Worm (Caenorhabditis elegans) whole organism, L4 larva: ENCODE measurements around the gene pcn-1.
A peak's percentile ranks its signal among the peaks of the same experiment; 100 is the strongest.

ENCODE experiments used
- F37D6.2 ChIP-seq: sonication (generic microtip); optimal IDR thresholded peaks from 2 replicates; lab custom pipeline; 2016; ENCODE audit warnings: mild to moderate bottlenecking, missing genetic modification characterization, missing compliant biosample characterization
- F49E8.2 ChIP-seq: sonication (generic microtip); optimal IDR thresholded peaks from 2 replicates; lab custom pipeline; 2016; ENCODE audit warnings: missing compliant biosample characterization, mild to moderate bottlenecking, missing genetic modification characterization, borderline replicate concordance
- Y105C5A.15 ChIP-seq: fragments of 200-800 bp; sonication (Bioruptor generic); IDR thresholded peaks from 2 replicates; pipeline ENCODE4 v1.3.6; 2022; ENCODE audit warnings: missing genetic modification characterization, missing compliant biosample characterization
- Y48G9A.11 ChIP-seq: fragments of 200-800 bp; sonication (Bioruptor generic); IDR thresholded peaks from 2 replicates; pipeline ENCODE4 v1.3.6; 2022; ENCODE audit warnings: missing genetic modification reagents, missing genetic modification characterization, missing compliant biosample characterization
- ZK337.2 ChIP-seq: fragments of 200-800 bp; sonication (Bioruptor generic); IDR thresholded peaks from 2 replicates; pipeline ENCODE4 v1.3.6; 2022; ENCODE audit warnings: missing genetic modification reagents, missing genetic modification characterization, missing compliant biosample characterization
- aha-1 ChIP-seq: fragments of 150-350 bp; peaks from one replicate; lab custom pipeline; 2014; ENCODE audit warnings: missing biosample characterization, missing genetic modification characterization
- ceh-20 ChIP-seq: fragments of 200-800 bp; sonication (Bioruptor generic); IDR thresholded peaks from 2 replicates; pipeline ENCODE4 v1.3.6; 2022; ENCODE audit warnings: missing genetic modification reagents, missing genetic modification characterization, missing compliant biosample characterization
- ceh-44 ChIP-seq: fragments of 200-800 bp; sonication (Bioruptor generic); IDR thresholded peaks from 2 replicates; pipeline ENCODE4 v1.3.6; 2022; ENCODE audit warnings: missing genetic modification reagents, missing genetic modification characterization, missing compliant biosample characterization
- daf-19 ChIP-seq: fragments of 200-800 bp; sonication (Bioruptor generic); conservative IDR thresholded peaks from 2 replicates; pipeline ENCODE4 v1.3.6; 2022; ENCODE audit warnings: missing genetic modification characterization, missing compliant biosample characterization
- dpl-1 ChIP-seq: fragments of 150-350 bp; optimal IDR thresholded peaks from 2 replicates; lab custom pipeline; 2014; ENCODE audit warnings: missing biosample characterization, missing genetic modification reagents, missing genetic modification characterization
- dve-1 ChIP-seq: sonication (generic microtip); optimal IDR thresholded peaks from 2 replicates; lab custom pipeline; 2017; ENCODE audit warnings: antibody characterized with exemption, mild to moderate bottlenecking, missing genetic modification characterization, missing compliant biosample characterization; ENCODE audit not compliant: insufficient read depth
- egl-43 ChIP-seq: fragments of 200-800 bp; sonication (Bioruptor generic); IDR thresholded peaks from 2 replicates; pipeline ENCODE4 v1.3.6; 2022; ENCODE audit warnings: missing genetic modification reagents, missing genetic modification characterization, missing compliant biosample characterization
- hif-1 ChIP-seq, 2 experiments: sonication (generic microtip); optimal IDR thresholded peaks; 2 replicates each; lab custom pipeline; 2016 to 2017; ENCODE audit warnings: missing compliant biosample characterization in 2 of 2, missing genetic modification characterization in 2 of 2, missing genetic modification reagents in 2 of 2, missing genotype in 2 of 2, mild to moderate bottlenecking in 1 of 2
- hlh-11 ChIP-seq: fragments of 200-800 bp; sonication (Bioruptor generic); optimal IDR thresholded peaks from 2 replicates; lab custom pipeline; 2018; ENCODE audit warnings: mild to moderate bottlenecking, missing genetic modification characterization, missing compliant biosample characterization
- hlh-30 ChIP-seq: sonication (generic microtip); optimal IDR thresholded peaks from 2 replicates; lab custom pipeline; 2017; ENCODE audit warnings: antibody characterized with exemption, mild to moderate bottlenecking, missing genetic modification characterization, missing compliant biosample characterization; ENCODE audit not compliant: insufficient read depth
- jun-1 ChIP-seq: fragments of 150-350 bp; optimal IDR thresholded peaks from 2 replicates; lab custom pipeline; 2014; ENCODE audit warnings: missing biosample characterization, missing genetic modification reagents, missing genetic modification characterization
- lin-39 ChIP-seq: fragments of 150-350 bp; optimal IDR thresholded peaks from 2 replicates; lab custom pipeline; 2014; ENCODE audit warnings: missing biosample characterization, missing genetic modification reagents, missing genetic modification characterization
- lir-3 ChIP-seq: sonication (generic microtip); optimal IDR thresholded peaks from 2 replicates; lab custom pipeline; 2016; ENCODE audit warnings: mild to moderate bottlenecking, missing genetic modification characterization, missing compliant biosample characterization
- lsy-2 ChIP-seq, 2 experiments: fragments of 150-350 bp in 1 of 2; sonication (generic microtip) in 1 of 2; optimal IDR thresholded peaks; 2 replicates each; lab custom pipeline; 2014 to 2017; ENCODE audit warnings: missing biosample characterization in 2 of 2, missing genetic modification characterization in 2 of 2
- madf-5 ChIP-seq, 2 experiments: fragments of 200-800 bp; sonication (Bioruptor generic); IDR thresholded peaks; 2 replicates each; pipeline ENCODE4 v1.3.6; 2022; ENCODE audit warnings: missing compliant biosample characterization in 2 of 2, missing genetic modification characterization in 2 of 2
- madf-9 ChIP-seq: fragments of 200-800 bp; sonication (Bioruptor generic); conservative IDR thresholded peaks from 2 replicates; pipeline ENCODE4 v1.3.6; 2022; ENCODE audit warnings: missing genetic modification reagents, missing genetic modification characterization, missing compliant biosample characterization
- mdl-1 ChIP-seq, 2 experiments: fragments of 150-350 bp in 1 of 2; sonication (generic microtip) in 1 of 2; optimal IDR thresholded peaks; 2 replicates each; lab custom pipeline; 2014 to 2017; ENCODE audit warnings: missing biosample characterization in 2 of 2, missing genetic modification characterization in 2 of 2
- mes-2 ChIP-seq: sonication (generic microtip); optimal IDR thresholded peaks from 2 replicates; lab custom pipeline; 2016; ENCODE audit warnings: missing genotype, mild to moderate bottlenecking, missing genetic modification characterization, missing compliant biosample characterization; ENCODE audit not compliant: poor library complexity, severe bottlenecking
- mxl-3 ChIP-seq: fragments of 200-800 bp; sonication (Bioruptor generic); optimal IDR thresholded peaks from 2 replicates; lab custom pipeline; 2018; ENCODE audit warnings: mild to moderate bottlenecking, missing genetic modification characterization, missing compliant biosample characterization
- nhr-102 ChIP-seq: sonication (generic microtip); optimal IDR thresholded peaks from 2 replicates; lab custom pipeline; 2016; ENCODE audit warnings: mild to moderate bottlenecking, missing genetic modification characterization, moderate library complexity, missing compliant biosample characterization
- nhr-11 ChIP-seq: fragments of 150-350 bp; optimal IDR thresholded peaks from 2 replicates; lab custom pipeline; 2014; ENCODE audit warnings: missing biosample characterization, missing genetic modification characterization
- nhr-237 ChIP-seq: sonication (generic microtip); optimal IDR thresholded peaks from 2 replicates; lab custom pipeline; 2017; ENCODE audit warnings: missing biosample characterization, missing genetic modification characterization
- nhr-28 ChIP-seq: fragments of 150-350 bp; optimal IDR thresholded peaks from 2 replicates; lab custom pipeline; 2014; ENCODE audit warnings: missing biosample characterization, missing genetic modification characterization
- nhr-41 ChIP-seq: fragments of 200-800 bp; sonication (Bioruptor generic); IDR thresholded peaks from 2 replicates; pipeline ENCODE4 v1.3.6; 2022; ENCODE audit warnings: missing genetic modification reagents, missing genetic modification characterization, missing compliant biosample characterization
- nhr-76 ChIP-seq: fragments of 150-350 bp; optimal IDR thresholded peaks from 2 replicates; lab custom pipeline; 2014; ENCODE audit warnings: missing biosample characterization, missing genetic modification characterization
- nhr-77 ChIP-seq: fragments of 150-350 bp; optimal IDR thresholded peaks from 2 replicates; lab custom pipeline; 2014; ENCODE audit warnings: missing biosample characterization, missing genetic modification characterization
- pha-4 ChIP-seq, 2 experiments: fragments of 150-350 bp in 1 of 2; fragments of 200-800 bp in 1 of 2; sonication (Bioruptor generic) in 1 of 2; IDR thresholded peaks in 1 of 2; optimal IDR thresholded peaks in 1 of 2; 2 replicates each; pipeline versions ENCODE4 v1.3.6 to Lab custom; 2014 to 2022; ENCODE audit warnings: missing genetic modification characterization in 2 of 2, missing genetic modification reagents in 2 of 2, missing biosample characterization in 1 of 2, missing compliant biosample characterization in 1 of 2
- pqm-1 ChIP-seq: sonication (generic microtip); optimal IDR thresholded peaks from 2 replicates; lab custom pipeline; 2017; ENCODE audit warnings: missing biosample characterization, missing genetic modification characterization
- sdz-12 ChIP-seq: fragments of 200-800 bp; sonication (Bioruptor generic); optimal IDR thresholded peaks from 2 replicates; lab custom pipeline; 2018; ENCODE audit warnings: mild to moderate bottlenecking, missing genetic modification characterization, missing compliant biosample characterization
- spr-3 ChIP-seq: fragments of 200-800 bp; sonication (Bioruptor generic); optimal IDR thresholded peaks from 2 replicates; lab custom pipeline; 2018; ENCODE audit warnings: mild to moderate bottlenecking, missing genetic modification characterization, missing compliant biosample characterization
- unc-62 ChIP-seq, 3 experiments: fragments of 150-350 bp in 1 of 3; sonication (generic microtip); optimal IDR thresholded peaks in 2 of 3; peaks in 1 of 3; 1 replicate in 1 of 3; 2 replicates in 2 of 3; lab custom pipeline; 2014 to 2017; ENCODE audit warnings: missing biosample characterization in 3 of 3, missing genetic modification characterization in 3 of 3, missing genetic modification reagents in 3 of 3, missing genotype in 1 of 3
- vab-7 ChIP-seq: fragments of 200-800 bp; sonication (Bioruptor generic); IDR thresholded peaks from 2 replicates; pipeline ENCODE4 v1.3.6; 2022; ENCODE audit warnings: missing genetic modification reagents, missing genetic modification characterization, missing compliant biosample characterization
- zag-1 ChIP-seq: fragments of 150-350 bp; optimal IDR thresholded peaks from 2 replicates; lab custom pipeline; 2014; ENCODE audit warnings: missing biosample characterization, missing genetic modification characterization
- zfp-3 ChIP-seq: fragments of 200-800 bp; sonication (Bioruptor generic); conservative IDR thresholded peaks from 2 replicates; pipeline ENCODE4 v1.3.6; 2022; ENCODE audit warnings: missing genetic modification reagents, missing genetic modification characterization, missing compliant biosample characterization

Gene pcn-1

DNA sequence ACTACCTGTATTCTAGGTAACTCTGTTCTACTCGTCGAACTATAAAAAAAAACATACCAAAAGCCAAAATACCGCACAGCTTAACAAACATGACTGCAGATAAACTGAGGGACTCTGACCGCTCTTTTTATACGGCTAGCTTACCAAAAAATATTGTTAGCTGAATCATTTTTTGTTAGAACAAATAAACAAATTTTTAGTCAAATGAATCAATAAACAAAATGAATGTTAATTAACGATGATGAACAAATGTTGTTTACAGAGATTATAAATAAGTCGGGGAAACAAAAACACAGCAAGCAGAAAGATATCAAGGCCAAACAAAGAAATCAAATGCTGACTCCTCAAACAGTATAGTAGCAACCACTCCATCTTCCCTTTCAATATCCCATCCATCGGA is 14.3 kb upstream of the pcn-1 start, which contains the start of gene ilys-6:
ilys-6 (minus strand) TSS at position 101 of the 400 bp plus-strand sequence.
- TF ChIP-seq ZK337.2 (GFP tag; lab: Robert Waterston, UW) (no peak), hif-1 (tag; optimal IDR thresholded peaks at IDR 0.05; lab: Kevin White, UChicago) (no peak), nhr-11 (no peak), zag-1 (tag; lab: Kevin White, UChicago) (no peak), Y105C5A.15 (GFP tag; lab: Robert Waterston, UW) (no peak), zfp-3 (GFP tag; lab: Robert Waterston, UW) (no peak), spr-3 (GFP tag; lab: Kevin White, UChicago) (no peak), egl-43 (GFP tag; lab: Robert Waterston, UW) (no peak), F49E8.2 (tag; lab: Kevin White, UChicago) (no peak), vab-7 (GFP tag; lab: Robert Waterston, UW) (no peak), hlh-30 (tag; lab: Kevin White, UChicago) (no peak), Y48G9A.11 (GFP tag; lab: Robert Waterston, UW) (no peak), dpl-1 (GFP tag; lab: Kevin White, UChicago) (no peak), nhr-102 (tag; lab: Kevin White, UChicago) (no peak), dve-1 (tag; lab: Kevin White, UChicago) (no peak), nhr-237 (tag; lab: Kevin White, UChicago) (no peak), mxl-3 (GFP tag; lab: Kevin White, UChicago) (no peak), lin-39 (no peak)

- TF ChIP-seq spr-3 (GFP tag; lab: Kevin White, UChicago) (no peak), unc-62 (GFP tag; optimal IDR thresholded peaks at IDR 0.05 in 1 of 2; lab: Kevin White, UChicago) (peak in 1 of 2 experiments; percentile 11), unc-62 (tag; optimal IDR thresholded peaks at IDR 0.05; lab: Kevin White, UChicago) (no peak)
Measured at ce11 chrIV:4055297-4055696, 6.0 kb upstream of the pcn-1 start.

- peak; percentile 52 for TF ChIP-seq pqm-1
- peak; percentile 8 for TF ChIP-seq nhr-28 (tag; lab: Kevin White, UChicago)
- peak; percentile 78 for TF ChIP-seq aha-1 (tag; lab: Kevin White, UChicago)
- TF ChIP-seq nhr-76 (tag; lab: Kevin White, UChicago), result no peak
- TF ChIP-seq, all 104 proteins: peak for 3
Measured at ce11 chrIV:4053405-4053804, 4.2 kb upstream of the pcn-1 start.

DNA sequence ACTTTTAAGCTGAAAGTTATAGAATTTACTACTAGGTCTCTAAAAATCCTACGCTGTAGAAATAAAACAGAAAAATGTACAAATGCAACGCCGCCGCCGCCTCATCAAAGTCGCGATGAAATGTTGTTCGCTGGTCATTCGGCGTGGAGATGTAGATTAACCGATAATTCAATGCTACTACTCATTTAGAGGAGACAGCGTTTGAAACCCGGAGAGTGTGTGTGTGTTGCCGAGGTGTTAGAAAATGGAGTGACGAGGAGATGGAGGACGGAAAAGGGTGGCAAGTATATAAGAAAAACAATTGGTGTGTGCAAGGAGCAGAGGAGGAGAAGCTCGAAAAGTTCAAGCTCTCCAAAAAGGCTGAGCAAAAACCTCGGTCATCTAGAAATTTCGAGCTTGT is 3.0 kb upstream of the pcn-1 start:
- TF ChIP-seq daf-19, result no peak
- no peak for TF ChIP-seq Y105C5A.15 (GFP tag; lab: Robert Waterston, UW)
- TF ChIP-seq ceh-44 (GFP tag; lab: Robert Waterston, UW), result no peak
- peak in 1 of 2 experiments; percentile 49 for TF ChIP-seq unc-62 (GFP tag; optimal IDR thresholded peaks at IDR 0.05 in 1 of 2; lab: Kevin White, UChicago)
- no peak for TF ChIP-seq unc-62 (tag; optimal IDR thresholded peaks at IDR 0.05; lab: Kevin White, UChicago)
- no peak for TF ChIP-seq lir-3 (tag; lab: Kevin White, UChicago)
- TF ChIP-seq aha-1 (tag; lab: Kevin White, UChicago), result peak; percentile 17
- TF ChIP-seq, all 104 proteins: peak for 2

DNA sequence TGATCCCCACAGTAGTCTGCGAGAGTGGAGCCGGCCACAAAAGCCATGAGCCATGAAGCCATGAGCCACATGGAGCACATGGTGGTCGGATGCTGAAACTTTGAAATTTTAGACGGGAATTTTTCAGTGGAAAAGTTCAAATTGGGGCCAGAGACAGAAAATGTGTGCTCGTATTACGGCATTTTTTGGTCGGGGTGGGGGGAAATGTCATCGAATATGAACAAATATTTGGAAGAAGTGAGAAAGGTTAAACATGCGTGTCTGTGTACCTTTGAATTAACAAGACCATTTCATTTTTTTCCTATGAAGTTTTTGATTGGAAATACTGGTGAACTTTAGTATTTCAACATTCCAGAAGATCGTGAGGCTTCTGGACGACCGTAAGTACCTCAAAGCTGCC is 2.3 kb upstream of the pcn-1 start, which contains the start of gene wrt-5:
wrt-5 (minus strand) TSS at position 101 of the 400 bp plus-strand sequence.
- TF ChIP-seq madf-9 (GFP tag; lab: Robert Waterston, UW), result no peak
- peak; percentile 18 for TF ChIP-seq aha-1 (tag; lab: Kevin White, UChicago)

- no peak for TF ChIP-seq mdl-1 (tag; optimal IDR thresholded peaks at IDR 0.05; lab: Kevin White, UChicago)
- no peak for TF ChIP-seq ceh-20 (GFP tag; lab: Robert Waterston, UW)
- no peak for TF ChIP-seq nhr-77 (tag; lab: Kevin White, UChicago)
- TF ChIP-seq mxl-3 (GFP tag; lab: Kevin White, UChicago), result no peak
- TF ChIP-seq nhr-41 (GFP tag; lab: Robert Waterston, UW), result no peak
- no peak for TF ChIP-seq sdz-12 (GFP tag; lab: Kevin White, UChicago)
- no peak for TF ChIP-seq nhr-28 (tag; lab: Kevin White, UChicago)
- TF ChIP-seq dve-1 (tag; lab: Kevin White, UChicago), result no peak
- no peak for TF ChIP-seq pha-4 (GFP tag; IDR thresholded peaks at IDR 0.05; lab: Robert Waterston, UW)
- TF ChIP-seq pha-4 (tag; optimal IDR thresholded peaks at IDR 0.05; lab: Kevin White, UChicago), result no peak
- no peak for TF ChIP-seq F37D6.2
- no peak for TF ChIP-seq hlh-11 (tag; lab: Kevin White, UChicago)
- no peak for TF ChIP-seq mes-2 (tag; lab: Kevin White, UChicago)
- no peak for TF ChIP-seq madf-5 (GFP tag; IDR thresholded peaks at IDR 0.05; lab: Robert Waterston, UW)
- peak; percentile 65 for TF ChIP-seq Y48G9A.11 (GFP tag; lab: Robert Waterston, UW)
- no peak for TF ChIP-seq jun-1
- no peak for TF ChIP-seq lsy-2 (tag; optimal IDR thresholded peaks at IDR 0.05; lab: Kevin White, UChicago)
Measured at ce11 chrIV:4047628-4048027, 1.6 kb downstream of the pcn-1 start.
